Worm (Caenorhabditis elegans) whole organism, young adult: ENCODE measurements around the gene ncr-1.
A peak's percentile ranks its signal among the peaks of the same experiment; 100 is the strongest.

Experiments used
- C06A6.2 ChIP-seq: fragments of 200-800 bp; sonication (Bioruptor generic); conservative IDR thresholded peaks from 2 replicates; pipeline ENCODE4 v1.3.6; 2022; ENCODE audit warnings: missing genetic modification characterization, missing compliant biosample characterization
- F22D6.2 ChIP-seq: sonication (generic microtip); optimal IDR thresholded peaks from 2 replicates; lab custom pipeline; 2016; ENCODE audit warnings: mild to moderate bottlenecking, missing genetic modification characterization, missing compliant biosample characterization
- F23B12.7 ChIP-seq: sonication (generic microtip); optimal IDR thresholded peaks from 2 replicates; lab custom pipeline; 2017; ENCODE audit warnings: missing genetic modification characterization, mild to moderate bottlenecking, missing compliant biosample characterization, antibody characterized with exemption, moderate library complexity; ENCODE audit not compliant: insufficient read depth
- F52B5.7 ChIP-seq: sonication (generic microtip); optimal IDR thresholded peaks from 2 replicates; lab custom pipeline; 2016; ENCODE audit warnings: mild to moderate bottlenecking, missing genetic modification characterization, missing compliant biosample characterization
- K12H6.12 ChIP-seq: fragments of 200-800 bp; sonication (Bioruptor generic); optimal IDR thresholded peaks from 2 replicates; lab custom pipeline; 2018; ENCODE audit warnings: mild to moderate bottlenecking, missing genetic modification characterization, missing compliant biosample characterization
- Y56A3A.18 ChIP-seq: fragments of 200-800 bp; sonication (Bioruptor generic); IDR thresholded peaks from 2 replicates; pipeline ENCODE4 v1.3.6; 2022; ENCODE audit warnings: missing genetic modification reagents, missing genetic modification characterization, missing compliant biosample characterization
- Y67H2A.10 ChIP-seq: fragments of 200-800 bp; sonication (Bioruptor generic); conservative IDR thresholded peaks from 2 replicates; pipeline ENCODE4 v1.3.6; 2022; ENCODE audit warnings: missing genetic modification reagents, missing genetic modification characterization, missing compliant biosample characterization
- aptf-3 ChIP-seq: fragments of 200-800 bp; sonication (Bioruptor generic); IDR thresholded peaks from 2 replicates; pipeline ENCODE4 v1.3.6; 2022; ENCODE audit warnings: missing genetic modification characterization, missing compliant biosample characterization
- attf-3 ChIP-seq: fragments of 200-800 bp; sonication (Bioruptor generic); conservative IDR thresholded peaks from 2 replicates; pipeline ENCODE4 v1.3.6; 2022; ENCODE audit warnings: missing genetic modification reagents, missing genetic modification characterization, missing compliant biosample characterization
- bed-2 ChIP-seq: fragments of 200-800 bp; sonication (Bioruptor generic); IDR thresholded peaks from 2 replicates; pipeline ENCODE4 v1.3.6; 2022; ENCODE audit warnings: missing genetic modification reagents, missing genetic modification characterization, missing compliant biosample characterization
- cebp-1 ChIP-seq, 2 experiments: fragments of 200-800 bp in 1 of 2; sonication (Bioruptor generic) in 1 of 2; sonication (generic microtip) in 1 of 2; IDR thresholded peaks in 1 of 2; optimal IDR thresholded peaks in 1 of 2; 2 replicates each; pipeline versions ENCODE4 v1.3.6 to Lab custom; 2017 to 2022; ENCODE audit warnings: missing compliant biosample characterization in 2 of 2, missing genetic modification characterization in 2 of 2, mild to moderate bottlenecking in 1 of 2, missing genetic modification reagents in 1 of 2, moderate library complexity in 1 of 2
- ceh-27 ChIP-seq: fragments of 200-800 bp; sonication (Bioruptor generic); optimal IDR thresholded peaks from 2 replicates; lab custom pipeline; 2018; ENCODE audit warnings: mild to moderate bottlenecking, missing genetic modification characterization, moderate library complexity, missing compliant biosample characterization
- ceh-79 ChIP-seq: sonication (generic microtip); optimal IDR thresholded peaks from 2 replicates; lab custom pipeline; 2017; ENCODE audit warnings: mild to moderate bottlenecking, missing genetic modification characterization, missing compliant biosample characterization
- chd-7 ChIP-seq: sonication (generic microtip); optimal IDR thresholded peaks from 2 replicates; lab custom pipeline; 2016; ENCODE audit warnings: mild to moderate bottlenecking, missing genetic modification characterization, moderate library complexity, missing compliant biosample characterization
- dox-1 ChIP-seq: fragments of 200-800 bp; sonication (Bioruptor generic); IDR thresholded peaks from 2 replicates; pipeline ENCODE4 v1.3.6; 2022; ENCODE audit warnings: missing genetic modification reagents, missing genetic modification characterization, missing compliant biosample characterization
- dpff-1 ChIP-seq: sonication (generic microtip); optimal IDR thresholded peaks from 2 replicates; lab custom pipeline; 2017; ENCODE audit warnings: mild to moderate bottlenecking, missing genetic modification characterization, missing compliant biosample characterization
- efl-1 ChIP-seq: fragments of 150-350 bp; optimal IDR thresholded peaks from 2 replicates; lab custom pipeline; 2014; ENCODE audit warnings: missing biosample characterization, missing genetic modification reagents, missing genetic modification characterization
- egl-18 ChIP-seq: fragments of 200-800 bp; sonication (Bioruptor generic); IDR thresholded peaks from 2 replicates; pipeline ENCODE4 v1.3.6; 2022; ENCODE audit warnings: missing genetic modification reagents, missing genetic modification characterization, missing compliant biosample characterization
- egl-44 ChIP-seq: fragments of 200-800 bp; sonication (Bioruptor generic); IDR thresholded peaks from 2 replicates; pipeline ENCODE4 v1.3.6; 2022; ENCODE audit warnings: missing genetic modification reagents, missing genetic modification characterization, missing compliant biosample characterization
- ets-4 ChIP-seq: fragments of 200-800 bp; sonication (Bioruptor generic); optimal IDR thresholded peaks from 2 replicates; lab custom pipeline; 2018; ENCODE audit warnings: mild to moderate bottlenecking, missing genetic modification characterization, missing compliant biosample characterization
- hmg-1.2 ChIP-seq: fragments of 200-800 bp; sonication (Bioruptor generic); IDR thresholded peaks from 2 replicates; pipeline ENCODE4 v1.3.6; 2022; ENCODE audit warnings: missing genetic modification reagents, missing genetic modification characterization, missing compliant biosample characterization
- hmg-20 ChIP-seq: fragments of 200-800 bp; sonication (Bioruptor generic); IDR thresholded peaks from 2 replicates; pipeline ENCODE4 v1.3.6; 2022; ENCODE audit warnings: missing genetic modification reagents, missing genetic modification characterization, missing compliant biosample characterization
- hrde-1 ChIP-seq: sonication (generic microtip); optimal IDR thresholded peaks from 2 replicates; lab custom pipeline; 2016; ENCODE audit warnings: missing genetic modification characterization, mild to moderate bottlenecking, missing compliant biosample characterization, moderate library complexity, missing genotype, missing genetic modification reagents, borderline replicate concordance
- hsf-1 ChIP-seq: fragments of 200-800 bp; sonication (Bioruptor generic); IDR thresholded peaks from 2 replicates; pipeline ENCODE4 v1.3.6; 2022; ENCODE audit warnings: missing genetic modification reagents, missing genetic modification characterization, missing compliant biosample characterization
- lin-54 ChIP-seq: fragments of 200-800 bp; sonication (Bioruptor generic); optimal IDR thresholded peaks from 2 replicates; lab custom pipeline; 2018; ENCODE audit warnings: mild to moderate bottlenecking, missing genetic modification characterization, missing compliant biosample characterization
- lir-1 ChIP-seq: fragments of 200-800 bp; sonication (Bioruptor generic); conservative IDR thresholded peaks from 2 replicates; pipeline ENCODE4 v1.3.6; 2022; ENCODE audit warnings: missing genetic modification reagents, missing genetic modification characterization, missing compliant biosample characterization
- lsl-1 ChIP-seq: fragments of 200-800 bp; sonication (Bioruptor generic); optimal IDR thresholded peaks from 2 replicates; lab custom pipeline; 2018; ENCODE audit warnings: mild to moderate bottlenecking, missing genetic modification characterization, moderate library complexity, missing compliant biosample characterization
- madf-10 ChIP-seq: sonication (generic microtip); optimal IDR thresholded peaks from 2 replicates; lab custom pipeline; 2016; ENCODE audit warnings: mild to moderate bottlenecking, missing genetic modification characterization, missing compliant biosample characterization
- mes-4 ChIP-seq: sonication (generic microtip); optimal IDR thresholded peaks from 2 replicates; lab custom pipeline; 2016; ENCODE audit warnings: missing genotype, missing genetic modification characterization, missing compliant biosample characterization
- nfya-2 ChIP-seq: fragments of 200-800 bp; sonication (Bioruptor generic); IDR thresholded peaks from 2 replicates; pipeline ENCODE4 v1.3.6; 2022; ENCODE audit warnings: missing genetic modification reagents, missing genetic modification characterization, missing compliant biosample characterization
- nfyb-1 ChIP-seq: fragments of 200-800 bp; sonication (Bioruptor generic); IDR thresholded peaks from 2 replicates; pipeline ENCODE4 v1.3.6; 2022; ENCODE audit warnings: missing genetic modification reagents, missing genetic modification characterization, missing compliant biosample characterization
- nhr-120 ChIP-seq: fragments of 200-800 bp; sonication (Bioruptor generic); IDR thresholded peaks from 2 replicates; pipeline ENCODE4 v1.3.6; 2022; ENCODE audit warnings: missing genetic modification characterization, missing compliant biosample characterization
- nhr-80 ChIP-seq: sonication (generic microtip); optimal IDR thresholded peaks from 2 replicates; lab custom pipeline; 2016; ENCODE audit warnings: missing genetic modification characterization, missing compliant biosample characterization
- nhr-90 ChIP-seq: sonication (generic microtip); optimal IDR thresholded peaks from 2 replicates; lab custom pipeline; 2016; ENCODE audit warnings: missing genotype, mild to moderate bottlenecking, missing genetic modification characterization, missing compliant biosample characterization
- repo-1 ChIP-seq: sonication (generic microtip); optimal IDR thresholded peaks from 2 replicates; lab custom pipeline; 2017; ENCODE audit warnings: mild to moderate bottlenecking, missing genetic modification characterization, missing compliant biosample characterization
- snpc-3.4 ChIP-seq: sonication (generic microtip); optimal IDR thresholded peaks from 2 replicates; lab custom pipeline; 2017; ENCODE audit warnings: missing genetic modification characterization, mild to moderate bottlenecking, missing compliant biosample characterization, antibody characterized with exemption, moderate library complexity, missing genotype, missing genetic modification reagents
- snpc-4 ChIP-seq, 5 experiments: fragments of 150-350 bp in 1 of 5; sonication (generic microtip) in 4 of 5; optimal IDR thresholded peaks; 2 replicates each; lab custom pipeline; 2014 to 2018; ENCODE audit warnings: missing genetic modification characterization in 5 of 5, missing biosample characterization in 3 of 5, antibody characterized with exemption in 2 of 5, mild to moderate bottlenecking in 2 of 5, missing compliant biosample characterization in 2 of 5, missing genotype in 2 of 5, moderate library complexity in 2 of 5, missing genetic modification reagents in 1 of 5
- somi-1 ChIP-seq: fragments of 200-800 bp; sonication (Bioruptor generic); optimal IDR thresholded peaks from 2 replicates; lab custom pipeline; 2018; ENCODE audit warnings: mild to moderate bottlenecking, missing genetic modification characterization, missing compliant biosample characterization
- zim-3 ChIP-seq: sonication (generic microtip); optimal IDR thresholded peaks from 2 replicates; lab custom pipeline; 2017; ENCODE audit warnings: mild to moderate bottlenecking, missing genetic modification characterization, moderate library complexity, missing compliant biosample characterization
- ztf-22 ChIP-seq: fragments of 200-800 bp; sonication (Bioruptor generic); optimal IDR thresholded peaks from 2 replicates; lab custom pipeline; 2018; ENCODE audit warnings: mild to moderate bottlenecking, missing genetic modification characterization, moderate library complexity, missing compliant biosample characterization
- ztf-26 ChIP-seq: sonication (generic microtip); optimal IDR thresholded peaks from 2 replicates; lab custom pipeline; 2017; ENCODE audit warnings: missing genetic modification characterization, missing compliant biosample characterization
- ztf-6 ChIP-seq: fragments of 200-800 bp; sonication (Bioruptor generic); IDR thresholded peaks from 2 replicates; pipeline ENCODE4 v1.3.6; 2022; ENCODE audit warnings: missing genetic modification reagents, missing genetic modification characterization, missing compliant biosample characterization

Gene ncr-1

ce11 chrX:4488807-4489336, at the start of gene ncr-1:
Gene ncr-1, minus strand, starts transcription at chrX:4488857.
- TF ChIP-seq egl-18 (GFP tag; lab: Robert Waterston, UW): no peak
- TF ChIP-seq hmg-20 (GFP tag; lab: Robert Waterston, UW): no peak
- no peak for TF ChIP-seq dpff-1 (tag; lab: Kevin White, UChicago)

- TF ChIP-seq nhr-80 (peak; percentile 56), nfya-2 (GFP tag; lab: Robert Waterston, UW) (no peak), ets-4 (GFP tag; lab: Kevin White, UChicago) (no peak)
Observed at ce11 chrX:4534112-4534511, 45.5 kb upstream of the ncr-1 start.

ce11 chrX:4532160-4532741, 43.6 kb upstream of the ncr-1 start, which contains the start of gene nhr-35:
Gene nhr-35, plus strand, starts transcription at chrX:4532691.
- TF ChIP-seq attf-3 (GFP tag; lab: Robert Waterston, UW): no peak
- peak; percentile 44; the same call in 1 of the 2 replicates for TF ChIP-seq C06A6.2 (GFP tag; lab: Robert Waterston, UW)
- TF ChIP-seq nhr-90 (tag; lab: Kevin White, UChicago): peak; percentile 72
- peak; percentile 86 for TF ChIP-seq ztf-22
- peak; percentile 63 for TF ChIP-seq repo-1 (tag; lab: Kevin White, UChicago)
- TF ChIP-seq lsl-1 (GFP tag; lab: Kevin White, UChicago): no peak
- peak; percentile 42 for TF ChIP-seq hmg-1.2 (GFP tag; lab: Robert Waterston, UW)
- TF ChIP-seq hmg-20 (GFP tag; lab: Robert Waterston, UW): no peak
- TF ChIP-seq nhr-120 (GFP tag; lab: Robert Waterston, UW): no peak
- no peak for TF ChIP-seq F52B5.7 (tag; lab: Kevin White, UChicago)
- peak; percentile 88 for TF ChIP-seq dox-1 (GFP tag; lab: Robert Waterston, UW)
- no peak for TF ChIP-seq nfya-2 (GFP tag; lab: Robert Waterston, UW)
- no peak for TF ChIP-seq mes-4 (tag; lab: Kevin White, UChicago)
- no peak for TF ChIP-seq hsf-1 (GFP tag; lab: Robert Waterston, UW)
- TF ChIP-seq bed-2 (GFP tag; lab: Robert Waterston, UW): no peak
- TF ChIP-seq ceh-27: peak; percentile 54
- TF ChIP-seq hrde-1: no peak
- peak; percentile 80 for TF ChIP-seq somi-1
- TF ChIP-seq F22D6.2 (tag; lab: Kevin White, UChicago): peak; percentile 90
- TF ChIP-seq snpc-3.4 (tag; lab: Kevin White, UChicago): no peak
- TF ChIP-seq nfyb-1: peak; percentile 82
- peak; percentile 84 for TF ChIP-seq ztf-26
- TF ChIP-seq zim-3 (tag; lab: Kevin White, UChicago): no peak
- TF ChIP-seq cebp-1 (GFP tag; IDR thresholded peaks at IDR 0.05; lab: Robert Waterston, UW): 0 out of 2 replicates have a peak, but pooled peaks have one; percentile 36
- TF ChIP-seq cebp-1 (tag; optimal IDR thresholded peaks at IDR 0.05; lab: Kevin White, UChicago): peak; percentile 78
- TF ChIP-seq snpc-4 (GFP tag; optimal IDR thresholded peaks at IDR 0.05; lab: Kevin White, UChicago): no peak
- peak in 3 of 4 experiments; percentile 33 to 46 (median 44) for TF ChIP-seq snpc-4 (tag; optimal IDR thresholded peaks at IDR 0.05; lab: Kevin White, UChicago)
- no peak for TF ChIP-seq efl-1 (GFP tag; lab: Kevin White, UChicago)
- TF ChIP-seq lir-1 (GFP tag; lab: Robert Waterston, UW): peak; percentile 40; the same call in 1 of the 2 replicates
- TF ChIP-seq Y56A3A.18: no peak
- peak; percentile 53 for TF ChIP-seq madf-10 (tag; lab: Kevin White, UChicago)
- TF ChIP-seq lin-54 (GFP tag; lab: Kevin White, UChicago): peak; percentile 27
- TF ChIP-seq ceh-79 (tag; lab: Kevin White, UChicago): no peak
- TF ChIP-seq chd-7: peak; percentile 70
- TF ChIP-seq egl-44 (GFP tag; lab: Robert Waterston, UW): 0 out of 2 replicates have a peak, but pooled peaks have one; percentile 26
- TF ChIP-seq aptf-3 (GFP tag; lab: Robert Waterston, UW): no peak
- TF ChIP-seq K12H6.12: peak; percentile 29
- TF ChIP-seq Y67H2A.10 (GFP tag; lab: Robert Waterston, UW): no peak
- peak; percentile 4 for TF ChIP-seq F23B12.7
- TF ChIP-seq nhr-80: peak; percentile 100
- no peak for TF ChIP-seq ztf-6 (GFP tag; lab: Robert Waterston, UW)
